Worm (Caenorhabditis elegans) whole organism, young adult: ENCODE measurements around the gene T02C5.1.
A peak's percentile ranks its signal among the peaks of the same experiment; 100 is the strongest.

ENCODE experiments used
- B0336.3 ChIP-seq: fragments of 200-800 bp; sonication (Bioruptor generic); IDR thresholded peaks from 2 replicates; pipeline ENCODE4 v1.3.6; 2022; ENCODE audit warnings: missing genetic modification characterization, missing compliant biosample characterization
- C06A6.2 ChIP-seq: fragments of 200-800 bp; sonication (Bioruptor generic); conservative IDR thresholded peaks from 2 replicates; pipeline ENCODE4 v1.3.6; 2022; ENCODE audit warnings: missing genetic modification characterization, missing compliant biosample characterization
- D2030.7 ChIP-seq: fragments of 200-800 bp; sonication (Bioruptor generic); IDR thresholded peaks from 2 replicates; pipeline ENCODE4 v1.3.6; 2022; ENCODE audit warnings: missing genetic modification reagents, missing genetic modification characterization, missing compliant biosample characterization
- F22D6.2 ChIP-seq: sonication (generic microtip); optimal IDR thresholded peaks from 2 replicates; lab custom pipeline; 2016; ENCODE audit warnings: mild to moderate bottlenecking, missing genetic modification characterization, missing compliant biosample characterization
- F33H1.4 ChIP-seq: fragments of 200-800 bp; sonication (Bioruptor generic); IDR thresholded peaks from 2 replicates; pipeline ENCODE4 v1.3.6; 2022; ENCODE audit warnings: missing genetic modification reagents, missing genetic modification characterization, missing compliant biosample characterization
- K11D2.4 ChIP-seq: fragments of 200-800 bp; sonication (Bioruptor generic); IDR thresholded peaks from 2 replicates; pipeline ENCODE4 v1.3.6; 2022; ENCODE audit warnings: missing genetic modification reagents, missing genetic modification characterization, missing compliant biosample characterization
- K12H6.12 ChIP-seq: fragments of 200-800 bp; sonication (Bioruptor generic); optimal IDR thresholded peaks from 2 replicates; lab custom pipeline; 2018; ENCODE audit warnings: mild to moderate bottlenecking, missing genetic modification characterization, missing compliant biosample characterization
- T07F8.4 ChIP-seq: sonication (generic microtip); optimal IDR thresholded peaks from 2 replicates; lab custom pipeline; 2016; ENCODE audit warnings: mild to moderate bottlenecking, missing genetic modification characterization, moderate library complexity, missing compliant biosample characterization
- Y53F4B.3 ChIP-seq: fragments of 200-800 bp; sonication (Bioruptor generic); IDR thresholded peaks from 2 replicates; pipeline ENCODE4 v1.3.6; 2022; ENCODE audit warnings: missing genetic modification reagents, missing genetic modification characterization, missing compliant biosample characterization
- Y79H2A.3 ChIP-seq: fragments of 200-800 bp; sonication (Bioruptor generic); conservative IDR thresholded peaks from 2 replicates; pipeline ENCODE4 v1.3.6; 2022; ENCODE audit warnings: missing genetic modification reagents, missing genetic modification characterization, missing compliant biosample characterization
- Y95B8A.8 ChIP-seq: fragments of 200-800 bp; sonication (Bioruptor generic); IDR thresholded peaks from 2 replicates; pipeline ENCODE4 v1.3.6; 2022; ENCODE audit warnings: missing genetic modification reagents, missing genetic modification characterization, missing compliant biosample characterization
- aptf-2 ChIP-seq: fragments of 200-800 bp; sonication (Bioruptor generic); conservative IDR thresholded peaks from 2 replicates; pipeline ENCODE4 v1.3.6; 2022; ENCODE audit warnings: missing genetic modification reagents, missing genetic modification characterization, missing compliant biosample characterization
- attf-5 ChIP-seq: fragments of 200-800 bp; sonication (Bioruptor generic); optimal IDR thresholded peaks from 2 replicates; lab custom pipeline; 2018; ENCODE audit warnings: mild to moderate bottlenecking, missing genetic modification characterization, missing compliant biosample characterization
- attf-6 ChIP-seq: fragments of 200-800 bp; sonication (Bioruptor generic); IDR thresholded peaks from 2 replicates; pipeline ENCODE4 v1.3.6; 2022; ENCODE audit warnings: missing genetic modification reagents, missing genetic modification characterization, missing compliant biosample characterization
- bed-1 ChIP-seq: fragments of 200-800 bp; sonication (Bioruptor generic); IDR thresholded peaks from 2 replicates; pipeline ENCODE4 v1.3.6; 2022; ENCODE audit warnings: missing genetic modification reagents, missing genetic modification characterization, missing compliant biosample characterization
- bed-2 ChIP-seq: fragments of 200-800 bp; sonication (Bioruptor generic); IDR thresholded peaks from 2 replicates; pipeline ENCODE4 v1.3.6; 2022; ENCODE audit warnings: missing genetic modification reagents, missing genetic modification characterization, missing compliant biosample characterization
- ccch-3 ChIP-seq: fragments of 200-800 bp; sonication (Bioruptor generic); optimal IDR thresholded peaks from 2 replicates; lab custom pipeline; 2018; ENCODE audit warnings: mild to moderate bottlenecking, missing genetic modification characterization, missing compliant biosample characterization
- cebp-1 ChIP-seq, 2 experiments: fragments of 200-800 bp in 1 of 2; sonication (Bioruptor generic) in 1 of 2; sonication (generic microtip) in 1 of 2; IDR thresholded peaks in 1 of 2; optimal IDR thresholded peaks in 1 of 2; 2 replicates each; pipeline versions ENCODE4 v1.3.6 to Lab custom; 2017 to 2022; ENCODE audit warnings: missing compliant biosample characterization in 2 of 2, missing genetic modification characterization in 2 of 2, mild to moderate bottlenecking in 1 of 2, missing genetic modification reagents in 1 of 2, moderate library complexity in 1 of 2
- ceh-91 ChIP-seq: fragments of 200-800 bp; sonication (Bioruptor generic); IDR thresholded peaks from 2 replicates; pipeline ENCODE4 v1.3.6; 2022; ENCODE audit warnings: missing genetic modification reagents, missing genetic modification characterization, missing compliant biosample characterization
- chd-7 ChIP-seq: sonication (generic microtip); optimal IDR thresholded peaks from 2 replicates; lab custom pipeline; 2016; ENCODE audit warnings: mild to moderate bottlenecking, missing genetic modification characterization, moderate library complexity, missing compliant biosample characterization
- die-1 ChIP-seq: sonication (generic microtip); optimal IDR thresholded peaks from 2 replicates; lab custom pipeline; 2016; ENCODE audit warnings: missing genotype, mild to moderate bottlenecking, missing genetic modification characterization, missing compliant biosample characterization
- dox-1 ChIP-seq: fragments of 200-800 bp; sonication (Bioruptor generic); IDR thresholded peaks from 2 replicates; pipeline ENCODE4 v1.3.6; 2022; ENCODE audit warnings: missing genetic modification reagents, missing genetic modification characterization, missing compliant biosample characterization
- ets-4 ChIP-seq: fragments of 200-800 bp; sonication (Bioruptor generic); optimal IDR thresholded peaks from 2 replicates; lab custom pipeline; 2018; ENCODE audit warnings: mild to moderate bottlenecking, missing genetic modification characterization, missing compliant biosample characterization
- fkh-3 ChIP-seq: sonication (generic microtip); optimal IDR thresholded peaks from 2 replicates; lab custom pipeline; 2016; ENCODE audit warnings: mild to moderate bottlenecking, missing genetic modification characterization, missing compliant biosample characterization
- gei-17 ChIP-seq: fragments of 200-800 bp; sonication (Bioruptor generic); optimal IDR thresholded peaks from 2 replicates; lab custom pipeline; 2018; ENCODE audit warnings: mild to moderate bottlenecking, missing genetic modification characterization, missing compliant biosample characterization
- him-1 ChIP-seq: sonication (generic microtip); optimal IDR thresholded peaks from 2 replicates; lab custom pipeline; 2016; ENCODE audit warnings: missing genotype, missing genetic modification reagents, missing genetic modification characterization, missing compliant biosample characterization
- hlh-12 ChIP-seq: sonication (generic microtip); optimal IDR thresholded peaks from 2 replicates; lab custom pipeline; 2016; ENCODE audit warnings: missing genetic modification characterization, missing compliant biosample characterization
- hmg-20 ChIP-seq: fragments of 200-800 bp; sonication (Bioruptor generic); IDR thresholded peaks from 2 replicates; pipeline ENCODE4 v1.3.6; 2022; ENCODE audit warnings: missing genetic modification reagents, missing genetic modification characterization, missing compliant biosample characterization
- hrde-1 ChIP-seq: sonication (generic microtip); optimal IDR thresholded peaks from 2 replicates; lab custom pipeline; 2016; ENCODE audit warnings: missing genetic modification characterization, mild to moderate bottlenecking, missing compliant biosample characterization, moderate library complexity, missing genotype, missing genetic modification reagents, borderline replicate concordance
- hsf-1 ChIP-seq: fragments of 200-800 bp; sonication (Bioruptor generic); IDR thresholded peaks from 2 replicates; pipeline ENCODE4 v1.3.6; 2022; ENCODE audit warnings: missing genetic modification reagents, missing genetic modification characterization, missing compliant biosample characterization
- let-526 ChIP-seq: fragments of 200-800 bp; sonication (Bioruptor generic); IDR thresholded peaks from 2 replicates; pipeline ENCODE4 v1.3.6; 2022; ENCODE audit warnings: missing genetic modification reagents, missing genetic modification characterization, missing compliant biosample characterization
- lin-26 ChIP-seq: fragments of 200-800 bp; sonication (Bioruptor generic); IDR thresholded peaks from 2 replicates; pipeline ENCODE4 v1.3.6; 2022; ENCODE audit warnings: missing genetic modification reagents, missing genetic modification characterization, missing compliant biosample characterization
- madf-3 ChIP-seq: fragments of 200-800 bp; sonication (Bioruptor generic); IDR thresholded peaks from 2 replicates; pipeline ENCODE4 v1.3.6; 2022; ENCODE audit warnings: missing genetic modification reagents, missing genetic modification characterization, missing compliant biosample characterization
- mcd-1 ChIP-seq: fragments of 200-800 bp; sonication (Bioruptor generic); IDR thresholded peaks from 2 replicates; pipeline ENCODE4 v1.3.6; 2022; ENCODE audit warnings: missing genetic modification reagents, missing genetic modification characterization, missing compliant biosample characterization
- mes-4 ChIP-seq: sonication (generic microtip); optimal IDR thresholded peaks from 2 replicates; lab custom pipeline; 2016; ENCODE audit warnings: missing genotype, missing genetic modification characterization, missing compliant biosample characterization
- nfya-1 ChIP-seq: sonication (generic microtip); optimal IDR thresholded peaks from 2 replicates; lab custom pipeline; 2017; ENCODE audit warnings: antibody characterized with exemption, missing compliant biosample characterization, missing genetic modification characterization, borderline replicate concordance; ENCODE audit not compliant: insufficient read depth
- nhr-80 ChIP-seq: sonication (generic microtip); optimal IDR thresholded peaks from 2 replicates; lab custom pipeline; 2016; ENCODE audit warnings: missing genetic modification characterization, missing compliant biosample characterization
- pha-4 ChIP-seq: fragments of 150-350 bp; sonication (generic microtip); optimal IDR thresholded peaks from 2 replicates; lab custom pipeline; 2014; ENCODE audit warnings: missing biosample characterization, missing genetic modification reagents, missing genetic modification characterization
- rec-8 ChIP-seq, 2 experiments: sonication (generic microtip); optimal IDR thresholded peaks; 2 replicates each; lab custom pipeline; 2016; ENCODE audit warnings: mild to moderate bottlenecking in 2 of 2, missing genetic modification characterization in 2 of 2, missing genetic modification reagents in 2 of 2, missing genotype in 2 of 2, missing biosample characterization in 1 of 2, missing compliant biosample characterization in 1 of 2, moderate library complexity in 1 of 2
- sdz-38 ChIP-seq: sonication (generic microtip); optimal IDR thresholded peaks from 2 replicates; lab custom pipeline; 2016; ENCODE audit warnings: missing genotype, missing genetic modification characterization, missing compliant biosample characterization
- snpc-4 ChIP-seq, 5 experiments: fragments of 150-350 bp in 1 of 5; sonication (generic microtip) in 4 of 5; optimal IDR thresholded peaks; 2 replicates each; lab custom pipeline; 2014 to 2018; ENCODE audit warnings: missing genetic modification characterization in 5 of 5, missing biosample characterization in 3 of 5, antibody characterized with exemption in 2 of 5, mild to moderate bottlenecking in 2 of 5, missing compliant biosample characterization in 2 of 5, missing genotype in 2 of 5, moderate library complexity in 2 of 5, missing genetic modification reagents in 1 of 5
- tlf-1 ChIP-seq: fragments of 200-800 bp; sonication (Bioruptor generic); optimal IDR thresholded peaks from 2 replicates; lab custom pipeline; 2018; ENCODE audit warnings: mild to moderate bottlenecking, missing genetic modification characterization, missing compliant biosample characterization
- unc-62 ChIP-seq: fragments of 150-350 bp; optimal IDR thresholded peaks from 2 replicates; lab custom pipeline; 2014; ENCODE audit warnings: missing biosample characterization, missing genetic modification reagents, missing genetic modification characterization
- ztf-18 ChIP-seq: sonication (generic microtip); optimal IDR thresholded peaks from 2 replicates; lab custom pipeline; 2016; ENCODE audit warnings: missing genotype, mild to moderate bottlenecking, missing genetic modification characterization, missing compliant biosample characterization
- ztf-22 ChIP-seq: fragments of 200-800 bp; sonication (Bioruptor generic); optimal IDR thresholded peaks from 2 replicates; lab custom pipeline; 2018; ENCODE audit warnings: mild to moderate bottlenecking, missing genetic modification characterization, moderate library complexity, missing compliant biosample characterization
- ztf-25 ChIP-seq: fragments of 200-800 bp; sonication (Bioruptor generic); IDR thresholded peaks from 2 replicates; pipeline ENCODE4 v1.3.6; 2022; ENCODE audit warnings: missing genetic modification reagents, missing genetic modification characterization, missing compliant biosample characterization

The T02C5.1 gene

DNA sequence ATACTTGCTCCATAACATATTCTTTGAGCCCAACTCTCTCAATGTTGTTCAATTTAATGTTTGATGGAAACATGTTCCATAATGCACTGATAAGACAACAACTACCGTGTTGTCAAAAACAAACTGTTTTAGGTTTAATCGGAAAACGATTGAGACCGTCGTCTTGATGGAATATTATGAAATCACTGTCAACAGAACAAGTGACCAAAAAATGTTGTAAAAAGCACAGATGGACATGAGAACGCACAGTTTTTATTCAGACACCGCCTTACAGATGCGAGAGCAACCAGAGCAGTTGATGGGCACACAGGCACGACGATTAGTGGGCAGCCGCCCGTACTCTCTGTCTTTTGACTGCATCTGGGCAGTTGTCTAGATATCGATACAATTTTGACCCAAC is 1.7 kb upstream of the T02C5.1 start:
- TF ChIP-seq cebp-1 (GFP tag; IDR thresholded peaks at IDR 0.05; lab: Robert Waterston, UW) (peak; percentile 88), cebp-1 (tag; optimal IDR thresholded peaks at IDR 0.05; lab: Kevin White, UChicago) (peak; percentile 90), nfya-1 (tag; lab: Kevin White, UChicago) (no peak), hsf-1 (GFP tag; lab: Robert Waterston, UW) (no peak), ztf-22 (GFP tag; lab: Kevin White, UChicago) (peak; percentile 1), F22D6.2 (tag; lab: Kevin White, UChicago) (no peak), fkh-3 (tag; lab: Kevin White, UChicago) (no peak), C06A6.2 (GFP tag; lab: Robert Waterston, UW) (no peak), him-1 (tag; lab: Kevin White, UChicago) (no peak), F33H1.4 (GFP tag; lab: Robert Waterston, UW) (no peak), nhr-80 (peak; percentile 82), hlh-12 (tag; lab: Kevin White, UChicago) (no peak), chd-7 (tag; lab: Kevin White, UChicago) (no peak), let-526 (no peak), ccch-3 (GFP tag; lab: Kevin White, UChicago) (no peak), unc-62 (GFP tag; lab: Kevin White, UChicago) (peak; percentile 87), K11D2.4 (GFP tag; lab: Robert Waterston, UW) (no peak), mcd-1 (no peak), bed-2 (GFP tag; lab: Robert Waterston, UW) (no peak), ztf-25 (GFP tag; lab: Robert Waterston, UW) (no peak), aptf-2 (GFP tag; lab: Robert Waterston, UW) (no peak), dox-1 (GFP tag; lab: Robert Waterston, UW) (peak; percentile 48; the same call in 1 of the 2 replicates), pha-4 (tag; lab: Kevin White, UChicago) (peak; percentile 39), attf-5 (GFP tag; lab: Kevin White, UChicago) (no peak), rec-8 (tag; optimal IDR thresholded peaks at IDR 0.05; lab: Kevin White, UChicago) (no peak), mes-4 (tag; lab: Kevin White, UChicago) (no peak), Y95B8A.8 (GFP tag; lab: Robert Waterston, UW) (no peak), Y53F4B.3 (GFP tag; lab: Robert Waterston, UW) (no peak)

DNA sequence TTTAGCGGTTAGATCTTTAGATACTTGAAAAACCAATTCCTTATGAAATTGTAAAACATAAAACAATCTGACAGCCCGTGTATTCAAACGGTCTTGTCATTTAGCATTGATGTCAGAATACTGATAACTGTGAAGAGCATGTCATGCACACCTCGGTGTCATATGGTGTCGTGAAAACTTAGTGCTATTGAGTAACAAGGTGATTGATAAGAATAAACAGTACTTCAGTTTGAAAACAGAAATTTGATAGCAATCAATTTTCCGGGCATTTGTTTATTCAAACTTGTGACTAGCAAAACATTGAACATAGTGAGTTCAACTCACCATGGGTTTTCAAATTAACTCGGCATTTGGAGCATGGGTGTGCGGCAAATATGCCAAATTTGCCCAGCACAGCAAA is 569 bp downstream of the T02C5.1 start:
- TF ChIP-seq K12H6.12 = no peak
- TF ChIP-seq B0336.3 (GFP tag; lab: Robert Waterston, UW) = no peak
- TF ChIP-seq rec-8 (tag; optimal IDR thresholded peaks at IDR 0.05; lab: Kevin White, UChicago) = no peak
- no peak for TF ChIP-seq gei-17 (GFP tag; lab: Kevin White, UChicago)
- TF ChIP-seq madf-3 (GFP tag; lab: Robert Waterston, UW) = no peak
- TF ChIP-seq hmg-20 (GFP tag; lab: Robert Waterston, UW) = no peak
- TF ChIP-seq cebp-1 (GFP tag; IDR thresholded peaks at IDR 0.05; lab: Robert Waterston, UW) = 0 out of 2 replicates have a peak, but pooled peaks have one; percentile 31
- TF ChIP-seq cebp-1 (tag; optimal IDR thresholded peaks at IDR 0.05; lab: Kevin White, UChicago) = peak; percentile 17
- TF ChIP-seq nhr-80 = peak; percentile 77
- no peak for TF ChIP-seq Y95B8A.8 (GFP tag; lab: Robert Waterston, UW)
- TF ChIP-seq lin-26 = no peak
- TF ChIP-seq D2030.7 (GFP tag; lab: Robert Waterston, UW) = no peak
- no peak for TF ChIP-seq ztf-18 (tag; lab: Kevin White, UChicago)
- TF ChIP-seq ceh-91 (GFP tag; lab: Robert Waterston, UW) = no peak
- no peak for TF ChIP-seq attf-6 (GFP tag; lab: Robert Waterston, UW)
- no peak for TF ChIP-seq tlf-1 (GFP tag; lab: Kevin White, UChicago)
- no peak for TF ChIP-seq hrde-1 (tag; lab: Kevin White, UChicago)
- TF ChIP-seq mcd-1 = no peak
- TF ChIP-seq die-1 (tag; lab: Kevin White, UChicago) = no peak
- no peak for TF ChIP-seq Y79H2A.3
- TF ChIP-seq bed-1 (GFP tag; lab: Robert Waterston, UW) = no peak
- TF ChIP-seq T07F8.4 (tag; lab: Kevin White, UChicago) = no peak
- TF ChIP-seq ccch-3 (GFP tag; lab: Kevin White, UChicago) = no peak
- TF ChIP-seq ets-4 = peak; percentile 79
- no peak for TF ChIP-seq snpc-4 (GFP tag; optimal IDR thresholded peaks at IDR 0.05; lab: Kevin White, UChicago)
- TF ChIP-seq snpc-4 (tag; optimal IDR thresholded peaks at IDR 0.05; lab: Kevin White, UChicago) = peak in 1 of 4 experiments; percentile 4
- TF ChIP-seq attf-5 (GFP tag; lab: Kevin White, UChicago) = no peak
- TF ChIP-seq sdz-38 = no peak
